Worm (Caenorhabditis elegans) whole organism, L4/young adult: Measurements from ENCODE around the gene pde-4.

Experiments
- W03F9.2 ChIP-seq: fragments of 150-350 bp; optimal IDR thresholded peaks from 2 replicates; lab custom pipeline; 2014; ENCODE audit warnings: missing biosample characterization, missing genetic modification characterization
- him-1 ChIP-seq: sonication (generic microtip); optimal IDR thresholded peaks from 2 replicates; lab custom pipeline; 2016; ENCODE audit warnings: missing genotype, missing genetic modification reagents, missing genetic modification characterization, missing compliant biosample characterization

DNA sequence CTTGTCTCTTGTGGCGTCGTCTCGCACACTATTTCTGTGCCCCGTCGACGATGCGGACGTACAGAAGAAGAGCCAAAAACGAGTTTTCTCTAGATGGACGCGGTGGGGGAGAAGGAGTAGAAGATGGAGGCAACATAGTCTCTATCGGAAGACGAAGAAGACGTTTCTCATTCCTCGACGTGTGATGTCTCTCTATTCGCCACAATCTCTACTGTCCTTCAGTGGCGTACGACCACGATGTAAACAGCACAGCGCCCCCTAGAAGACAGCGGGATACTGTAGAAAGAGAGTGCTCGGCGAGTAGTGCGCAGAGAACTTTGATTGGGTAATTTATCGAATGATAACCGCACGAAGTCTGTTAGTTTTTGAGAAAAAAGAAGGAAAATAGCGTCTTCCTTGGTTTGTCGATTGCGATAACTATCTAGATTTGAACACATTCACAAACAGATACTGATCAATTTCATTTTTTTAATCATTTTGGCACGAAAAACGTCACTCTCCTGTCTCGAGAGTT lies 28.5 kb upstream of the pde-4 start:
- TF ChIP-seq him-1 (no peak), W03F9.2 (tag; lab: Kevin White, UChicago) (no peak)
